Worm (Caenorhabditis elegans) whole organism, L1 larva: ENCODE results near the gene cyp-31A3.

Source experiments
- C34B4.2 ChIP-seq: sonication (generic microtip); optimal IDR thresholded peaks from 2 replicates; lab custom pipeline; 2017; ENCODE audit warnings: mild to moderate bottlenecking, missing genetic modification characterization, missing compliant biosample characterization
- F16B12.6 ChIP-seq: fragments of 150-350 bp; optimal IDR thresholded peaks from 2 replicates; lab custom pipeline; 2014; ENCODE audit warnings: missing biosample characterization, missing genetic modification characterization
- aha-1 ChIP-seq: fragments of 150-350 bp; optimal IDR thresholded peaks from 2 replicates; lab custom pipeline; 2014; ENCODE audit warnings: missing biosample characterization, missing genetic modification characterization
- alr-1 ChIP-seq: fragments of 200-800 bp; sonication (Bioruptor generic); optimal IDR thresholded peaks from 2 replicates; lab custom pipeline; 2018; ENCODE audit warnings: borderline replicate concordance, mild to moderate bottlenecking, missing genetic modification characterization, missing compliant biosample characterization
- aly-2 ChIP-seq: fragments of 150-350 bp; optimal IDR thresholded peaks from 2 replicates; lab custom pipeline; 2014; ENCODE audit warnings: missing biosample characterization, missing genetic modification characterization
- ama-1 ChIP-seq: fragments of 150-350 bp; optimal IDR thresholded peaks from 2 replicates; lab custom pipeline; 2014
- ceh-8 ChIP-seq: fragments of 200-800 bp; sonication (Bioruptor generic); optimal IDR thresholded peaks from 2 replicates; lab custom pipeline; 2018; ENCODE audit warnings: mild to moderate bottlenecking, missing genetic modification characterization, moderate library complexity, missing compliant biosample characterization
- ceh-82 ChIP-seq, 3 experiments: fragments of 150-350 bp in 1 of 3; sonication (generic microtip) in 2 of 3; optimal IDR thresholded peaks; 2 replicates each; lab custom pipeline; 2014 to 2017; ENCODE audit warnings: missing biosample characterization in 3 of 3, missing genetic modification characterization in 3 of 3
- ceh-90 ChIP-seq: sonication (generic microtip); optimal IDR thresholded peaks from 2 replicates; lab custom pipeline; 2016; ENCODE audit warnings: missing genetic modification characterization, missing compliant biosample characterization
- dpl-1 ChIP-seq, 3 experiments: fragments of 150-350 bp in 2 of 3; sonication (generic microtip) in 1 of 3; optimal IDR thresholded peaks; 2 replicates each; lab custom pipeline; 2014 to 2017; ENCODE audit warnings: missing biosample characterization in 3 of 3, missing genetic modification characterization in 3 of 3, missing genetic modification reagents in 3 of 3
- dsc-1 ChIP-seq: sonication (generic microtip); optimal IDR thresholded peaks from 2 replicates; lab custom pipeline; 2016; ENCODE audit warnings: mild to moderate bottlenecking, missing genetic modification characterization, missing compliant biosample characterization
- efl-1 ChIP-seq, 4 experiments: fragments of 150-350 bp; optimal IDR thresholded peaks in 3 of 4; peaks in 1 of 4; 1 replicate in 1 of 4; 2 replicates in 3 of 4; lab custom pipeline; 2014; ENCODE audit warnings: missing biosample characterization in 2 of 4, missing genetic modification characterization in 2 of 4, missing genetic modification reagents in 2 of 4
- egl-13 ChIP-seq: sonication (generic microtip); optimal IDR thresholded peaks from 2 replicates; lab custom pipeline; 2016; ENCODE audit warnings: missing genotype, missing genetic modification reagents, missing genetic modification characterization, missing compliant biosample characterization
- egl-27 ChIP-seq, 2 experiments: fragments of 150-350 bp in 1 of 2; sonication (generic microtip); optimal IDR thresholded peaks; 3 replicates each; lab custom pipeline; 2017 to 2018; ENCODE audit warnings: missing biosample characterization in 2 of 2, missing genetic modification characterization in 2 of 2, missing genetic modification reagents in 2 of 2
- ets-5 ChIP-seq: fragments of 200-800 bp; sonication (Bioruptor generic); IDR thresholded peaks from 2 replicates; pipeline ENCODE4 v1.3.6; 2022; ENCODE audit warnings: missing genetic modification characterization, missing compliant biosample characterization
- fkh-10 ChIP-seq: sonication (generic microtip); optimal IDR thresholded peaks from 2 replicates; lab custom pipeline; 2017; ENCODE audit warnings: missing biosample characterization, missing genetic modification reagents, missing genetic modification characterization
- fkh-4 ChIP-seq: sonication (generic microtip); optimal IDR thresholded peaks from 2 replicates; lab custom pipeline; 2016; ENCODE audit warnings: missing compliant biosample characterization, missing genetic modification characterization, borderline replicate concordance
- fkh-8 ChIP-seq: sonication (generic microtip); optimal IDR thresholded peaks from 2 replicates; lab custom pipeline; 2016; ENCODE audit warnings: mild to moderate bottlenecking, missing genetic modification characterization, missing compliant biosample characterization
- irx-1 ChIP-seq: sonication (generic microtip); optimal IDR thresholded peaks from 2 replicates; lab custom pipeline; 2016; ENCODE audit warnings: missing genetic modification characterization, missing compliant biosample characterization
- isw-1 ChIP-seq: fragments of 200-800 bp; sonication (Bioruptor generic); IDR thresholded peaks from 2 replicates; pipeline ENCODE4 v1.3.6; 2022; ENCODE audit warnings: missing genetic modification characterization, missing compliant biosample characterization
- lin-15B ChIP-seq: fragments of 150-350 bp; sonication (generic microtip); optimal IDR thresholded peaks from 3 replicates; lab custom pipeline; 2014; ENCODE audit warnings: missing biosample characterization, missing genetic modification characterization
- lin-35 ChIP-seq, 2 experiments: fragments of 150-350 bp; optimal IDR thresholded peaks; 2 replicates each; lab custom pipeline; 2014; ENCODE audit warnings: missing biosample characterization in 2 of 2, missing genetic modification characterization in 2 of 2, missing genetic modification reagents in 2 of 2
- lsy-2 ChIP-seq, 2 experiments: fragments of 150-350 bp; optimal IDR thresholded peaks; 2 replicates each; lab custom pipeline; 2014; ENCODE audit warnings: missing biosample characterization in 2 of 2, missing genetic modification characterization in 2 of 2
- mdl-1 ChIP-seq, 2 experiments: fragments of 150-350 bp; optimal IDR thresholded peaks; 2 replicates each; lab custom pipeline; 2014 to 2017; ENCODE audit warnings: missing biosample characterization in 2 of 2, missing genetic modification characterization in 2 of 2, inconsistent platforms in 1 of 2
- mef-2 ChIP-seq: fragments of 150-350 bp; optimal IDR thresholded peaks from 2 replicates; lab custom pipeline; 2014; ENCODE audit warnings: missing biosample characterization, missing genetic modification characterization
- nhr-11 ChIP-seq: fragments of 150-350 bp; optimal IDR thresholded peaks from 2 replicates; lab custom pipeline; 2014; ENCODE audit warnings: missing biosample characterization, missing genetic modification characterization
- nhr-12 ChIP-seq: sonication (generic microtip); optimal IDR thresholded peaks from 2 replicates; lab custom pipeline; 2017; ENCODE audit warnings: missing biosample characterization, missing genetic modification characterization
- nhr-20 ChIP-seq: sonication (generic microtip); optimal IDR thresholded peaks from 2 replicates; lab custom pipeline; 2016; ENCODE audit warnings: mild to moderate bottlenecking, missing genetic modification characterization, missing compliant biosample characterization
- nhr-237 ChIP-seq: fragments of 150-350 bp; optimal IDR thresholded peaks from 2 replicates; lab custom pipeline; 2014; ENCODE audit warnings: missing biosample characterization, missing genetic modification characterization
- nhr-71 ChIP-seq: sonication (generic microtip); optimal IDR thresholded peaks from 2 replicates; lab custom pipeline; 2016; ENCODE audit warnings: mild to moderate bottlenecking, missing genetic modification characterization, moderate library complexity, missing compliant biosample characterization
- nhr-76 ChIP-seq: sonication (generic microtip); optimal IDR thresholded peaks from 2 replicates; lab custom pipeline; 2017; ENCODE audit warnings: missing biosample characterization, missing genetic modification characterization
- pag-3 ChIP-seq: sonication (generic microtip); optimal IDR thresholded peaks from 2 replicates; lab custom pipeline; 2017; ENCODE audit warnings: missing genetic modification characterization, mild to moderate bottlenecking, missing compliant biosample characterization, antibody characterized with exemption, borderline replicate concordance; ENCODE audit not compliant: insufficient read depth
- pax-3 ChIP-seq: fragments of 200-800 bp; sonication (Bioruptor generic); optimal IDR thresholded peaks from 2 replicates; lab custom pipeline; 2018; ENCODE audit warnings: mild to moderate bottlenecking, missing genetic modification characterization, moderate library complexity, missing compliant biosample characterization
- rnt-1 ChIP-seq: sonication (generic microtip); optimal IDR thresholded peaks from 2 replicates; lab custom pipeline; 2016; ENCODE audit warnings: mild to moderate bottlenecking, missing genetic modification characterization, moderate library complexity, missing compliant biosample characterization
- snu-23 ChIP-seq: sonication (generic microtip); optimal IDR thresholded peaks from 2 replicates; lab custom pipeline; 2016; ENCODE audit warnings: missing genetic modification characterization, missing compliant biosample characterization
- sup-37 ChIP-seq: fragments of 200-800 bp; sonication (Bioruptor generic); optimal IDR thresholded peaks from 2 replicates; lab custom pipeline; 2018; ENCODE audit warnings: mild to moderate bottlenecking, missing genetic modification characterization, missing compliant biosample characterization
- swsn-7 ChIP-seq: sonication (generic microtip); optimal IDR thresholded peaks from 2 replicates; lab custom pipeline; 2016; ENCODE audit warnings: missing genetic modification characterization, missing compliant biosample characterization
- unc-62 ChIP-seq: fragments of 150-350 bp; optimal IDR thresholded peaks from 2 replicates; lab custom pipeline; 2014; ENCODE audit warnings: missing biosample characterization, missing genetic modification reagents, missing genetic modification characterization
- unc-86 ChIP-seq: sonication (generic microtip); optimal IDR thresholded peaks from 2 replicates; lab custom pipeline; 2016; ENCODE audit warnings: missing genetic modification characterization, missing compliant biosample characterization
- unc-98 ChIP-seq: fragments of 200-800 bp; sonication (Bioruptor generic); IDR thresholded peaks from 2 replicates; pipeline ENCODE4 v1.3.6; 2022; ENCODE audit warnings: missing genetic modification characterization, missing compliant biosample characterization
- zag-1 ChIP-seq: fragments of 150-350 bp; optimal IDR thresholded peaks from 2 replicates; lab custom pipeline; 2014; ENCODE audit warnings: missing biosample characterization, missing genetic modification characterization
- zip-4 ChIP-seq: fragments of 200-800 bp; sonication (Bioruptor generic); optimal IDR thresholded peaks from 2 replicates; lab custom pipeline; 2018; ENCODE audit warnings: mild to moderate bottlenecking, missing genetic modification characterization, moderate library complexity, missing compliant biosample characterization
- ztf-11 ChIP-seq, 2 experiments: sonication (generic microtip); optimal IDR thresholded peaks; 2 replicates each; lab custom pipeline; 2016 to 2017; ENCODE audit warnings: missing genetic modification characterization in 2 of 2, missing biosample characterization in 1 of 2, missing compliant biosample characterization in 1 of 2

The cyp-31A3 gene

DNA sequence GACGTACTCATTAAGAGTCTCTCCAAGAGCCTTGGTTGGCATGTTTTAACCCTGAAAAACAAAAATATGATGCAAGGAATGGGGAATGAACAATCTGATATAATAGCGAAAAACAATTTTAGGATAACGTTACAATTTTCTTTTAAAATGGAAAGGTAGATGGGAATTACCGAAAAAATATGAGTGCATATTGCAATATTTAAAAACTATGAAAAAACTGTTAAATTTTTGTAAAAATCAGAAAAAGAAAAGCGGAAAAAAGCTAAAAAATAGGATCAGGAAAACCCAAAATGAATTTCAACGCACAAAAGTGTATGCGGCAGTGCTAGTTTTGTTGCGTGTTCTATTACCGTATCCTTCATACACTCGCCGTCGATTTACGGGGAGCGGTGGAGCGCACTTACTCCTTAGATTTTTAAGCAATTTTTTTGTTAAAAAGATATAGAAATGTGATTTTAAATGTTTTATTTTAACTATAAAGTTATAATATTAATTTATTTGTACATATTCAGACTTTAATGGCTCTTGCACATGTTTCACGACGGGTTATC lies 11.0 kb upstream of the cyp-31A3 start, which contains the start of the genes rpl-20 and Y17G9B.5 (continued):
- TF ChIP-seq unc-98 (GFP tag; lab: Robert Waterston, UW) (peak; percentile 98), nhr-12 (tag; lab: Kevin White, UChicago) (peak; percentile 78), C34B4.2 (tag; lab: Kevin White, UChicago) (peak; percentile 98), pax-3 (tag; lab: Kevin White, UChicago) (peak; percentile 100), alr-1 (tag; lab: Kevin White, UChicago) (no peak), unc-62 (GFP tag; lab: Kevin White, UChicago) (peak; percentile 96), F16B12.6 (peak; percentile 81), pag-3 (tag; lab: Kevin White, UChicago) (peak; percentile 85), irx-1 (tag; lab: Kevin White, UChicago) (peak; percentile 100), mef-2 (peak; percentile 97), rnt-1 (peak; percentile 99), lin-15B (tag; lab: Kevin White, UChicago) (peak; percentile 100), nhr-20 (tag; lab: Kevin White, UChicago) (peak; percentile 100), snu-23 (GFP tag; lab: Kevin White, UChicago) (peak; percentile 100), lsy-2 (tag; optimal IDR thresholded peaks at IDR 0.05; lab: Kevin White, UChicago) (peak; percentile 100), fkh-8 (tag; lab: Kevin White, UChicago) (peak; percentile 100), nhr-76 (tag; lab: Kevin White, UChicago) (peak; percentile 81), ceh-8 (GFP tag; lab: Kevin White, UChicago) (peak; percentile 100), dsc-1 (peak; percentile 100), dpl-1 (GFP tag; optimal IDR thresholded peaks at IDR 0.05; lab: Kevin White, UChicago) (peak; percentile 94 to 96 (median 96)), aly-2 (tag; lab: Kevin White, UChicago) (peak; percentile 100), mdl-1 (tag; optimal IDR thresholded peaks at IDR 0.05; lab: Kevin White, UChicago) (peak in 1 of 2 experiments; percentile 98), isw-1 (GFP tag; lab: Robert Waterston, UW) (peak; percentile 100), aha-1 (tag; lab: Kevin White, UChicago) (peak; percentile 98), zip-4 (GFP tag; lab: Kevin White, UChicago) (peak; percentile 98), fkh-4 (peak; percentile 95), zag-1 (tag; lab: Kevin White, UChicago) (peak; percentile 99), ama-1 (lab: Kevin White, UChicago) (peak; percentile 95), sup-37 (GFP tag; lab: Kevin White, UChicago) (peak; percentile 100), swsn-7 (peak; percentile 100), efl-1 (optimal IDR thresholded peaks at IDR 0.05; lab: Kevin White, UChicago) (peak; percentile 97 to 98), efl-1 (GFP tag; optimal IDR thresholded peaks at IDR 0.05 in 1 of 2; lab: Kevin White, UChicago) (peak; percentile 91 to 99), ceh-90 (tag; lab: Kevin White, UChicago) (peak; percentile 75), ceh-82 (tag; optimal IDR thresholded peaks at IDR 0.05; lab: Kevin White, UChicago) (peak; percentile 100), nhr-237 (peak; percentile 99), ets-5 (GFP tag; lab: Robert Waterston, UW) (peak; percentile 100), fkh-10 (peak; percentile 99), unc-86 (tag; lab: Kevin White, UChicago) (peak; percentile 100), nhr-71 (peak; percentile 100), ztf-11 (tag; optimal IDR thresholded peaks at IDR 0.05; lab: Kevin White, UChicago) (peak; percentile 92 to 100), egl-13 (tag; lab: Kevin White, UChicago) (peak; percentile 100), nhr-11 (tag; lab: Kevin White, UChicago) (peak; percentile 98), lin-35 (GFP tag; optimal IDR thresholded peaks at IDR 0.05; lab: Kevin White, UChicago) (peak; percentile 95 to 97), egl-27 (tag; optimal IDR thresholded peaks at IDR 0.05; lab: Kevin White, UChicago) (peak; percentile 93 to 98)
